Fruit fly (Drosophila melanogaster): ENCODE data around the gene CG31635.

dm6 chr2L:6671409-6671808 lies 22.5 kb upstream of the CG31635 start:
- no peak for TF ChIP-seq usp (GFP tag; optimal IDR thresholded peaks at IDR 0.05)
- no peak for TF ChIP-seq fru (GFP tag; optimal IDR thresholded peaks at IDR 0.05)
- no peak for TF ChIP-seq Rel (GFP tag; optimal IDR thresholded peaks at IDR 0.05)
- no peak for TF ChIP-seq Rel (tag; optimal IDR thresholded peaks at IDR 0.05)
- TF ChIP-seq Abd-B (GFP tag; optimal IDR thresholded peaks at IDR 0.05) = no peak
- TF ChIP-seq N (GFP tag; optimal IDR thresholded peaks at IDR 0.05) = no peak
- no peak for TF ChIP-seq dsf (GFP tag; optimal IDR thresholded peaks at IDR 0.05; ENCODE audit: borderline replicate concordance)
- no peak for TF ChIP-seq Dfd (GFP tag; optimal IDR thresholded peaks at IDR 0.05)
- no peak for TF ChIP-seq Jra (GFP tag; optimal IDR thresholded peaks at IDR 0.05)
- TF ChIP-seq Sp1 (GFP tag; optimal IDR thresholded peaks at IDR 0.05) = no peak
- no peak for TF ChIP-seq sv (GFP tag; optimal IDR thresholded peaks at IDR 0.05)
- TF ChIP-seq h (GFP tag; optimal IDR thresholded peaks at IDR 0.05) = no peak
- no peak for TF ChIP-seq Mio (GFP tag; optimal IDR thresholded peaks at IDR 0.05)
- no peak for TF ChIP-seq Vsx2 (GFP tag; optimal IDR thresholded peaks at IDR 0.05; ENCODE audit: partially characterized antibody)

All from whole organism, wandering third instar larva.